Worm (Caenorhabditis elegans) whole organism, L1 larva: ENCODE data around the gene slc-17.1.

ENCODE experiments used
- C04F5.9 ChIP-seq: sonication (generic microtip); optimal IDR thresholded peaks from 2 replicates; lab custom pipeline; 2016; ENCODE audit warnings: missing genetic modification characterization, missing compliant biosample characterization
- ama-1 ChIP-seq: fragments of 150-350 bp; optimal IDR thresholded peaks from 2 replicates; lab custom pipeline; 2014
- efl-3 ChIP-seq: fragments of 200-800 bp; sonication (Bioruptor generic); optimal IDR thresholded peaks from 2 replicates; lab custom pipeline; 2018; ENCODE audit warnings: mild to moderate bottlenecking, missing genetic modification characterization, missing compliant biosample characterization
- ets-5 ChIP-seq: fragments of 200-800 bp; sonication (Bioruptor generic); IDR thresholded peaks from 2 replicates; pipeline ENCODE4 v1.3.6; 2022; ENCODE audit warnings: missing genetic modification characterization, missing compliant biosample characterization
- fos-1 ChIP-seq: fragments of 150-350 bp; optimal IDR thresholded peaks from 2 replicates; lab custom pipeline; 2014; ENCODE audit warnings: missing biosample characterization, missing genetic modification characterization
- nhr-77 ChIP-seq: fragments of 150-350 bp; optimal IDR thresholded peaks from 2 replicates; lab custom pipeline; 2014; ENCODE audit warnings: missing biosample characterization, missing genetic modification characterization
- pqm-1 ChIP-seq: sonication (generic microtip); optimal IDR thresholded peaks from 3 replicates; lab custom pipeline; 2017; ENCODE audit warnings: missing biosample characterization, missing genetic modification characterization
- unc-30 ChIP-seq: sonication (generic microtip); optimal IDR thresholded peaks from 2 replicates; lab custom pipeline; 2017; ENCODE audit warnings: missing biosample characterization, missing genetic modification characterization

DNA sequence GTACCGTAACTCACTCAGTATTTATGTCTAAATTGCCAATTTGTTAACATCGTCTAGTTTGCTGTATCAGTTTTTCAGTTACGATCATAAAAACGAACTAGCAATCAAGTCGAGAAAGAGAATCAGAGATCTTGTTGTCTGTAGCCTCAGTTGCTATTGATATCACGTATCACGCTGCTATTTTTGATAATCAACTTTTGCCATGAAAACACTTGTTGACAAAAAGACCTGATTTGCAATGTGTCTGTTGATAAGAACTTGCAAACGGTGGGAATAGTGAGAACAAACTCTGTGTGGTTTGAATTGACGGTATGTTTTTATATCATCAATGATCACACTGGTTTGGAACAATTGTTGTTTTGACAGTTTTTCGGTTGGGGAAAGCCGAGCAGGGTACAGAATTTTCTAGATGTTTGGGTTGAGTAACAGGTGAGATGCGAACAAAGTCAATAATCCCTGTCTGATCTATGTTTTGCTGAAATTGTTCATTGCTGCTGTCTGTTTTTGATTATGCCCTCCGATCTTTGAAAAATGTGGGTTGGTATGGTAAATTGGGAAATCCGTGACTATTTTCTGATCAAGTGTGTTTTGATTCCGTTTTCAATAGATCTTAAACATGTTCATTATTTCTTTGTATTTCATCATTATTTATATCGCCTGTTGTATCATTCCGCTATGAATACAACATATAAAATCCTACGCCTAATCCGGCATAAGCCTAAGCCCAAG is 44.5 kb upstream of the slc-17.1 start:
- TF ChIP-seq ama-1 = no peak
- TF ChIP-seq pqm-1 (tag; lab: Kevin White, UChicago) = no peak
- TF ChIP-seq nhr-77 = no peak
- TF ChIP-seq ets-5 (GFP tag; lab: Robert Waterston, UW) = no peak
- TF ChIP-seq C04F5.9 (tag; lab: Kevin White, UChicago) = no peak
- no peak for TF ChIP-seq efl-3 (GFP tag; lab: Kevin White, UChicago)
- no peak for TF ChIP-seq unc-30
- no peak for TF ChIP-seq fos-1 (tag; lab: Kevin White, UChicago)
